Fruit fly (Drosophila melanogaster): ENCODE measurements around the gene Tengl2.
A peak's percentile ranks its signal among the peaks of the same experiment; 100 is the strongest.

Gene Tengl2

dm6 chr2L:2192123-2192601 is 47.0 kb downstream of the Tengl2 start, which contains the start of gene CG10874 (continued):
- TF ChIP-seq Sox102F (GFP tag; optimal IDR thresholded peaks at IDR 0.05) = no peak
- TF ChIP-seq ATbp (GFP tag; optimal IDR thresholded peaks at IDR 0.05) = no peak
- TF ChIP-seq Hr78 (GFP tag; optimal IDR thresholded peaks at IDR 0.05) = no peak
- TF ChIP-seq CG1529 (GFP tag; optimal IDR thresholded peaks at IDR 0.05) = no peak
- no peak for TF ChIP-seq Dref (GFP tag; IDR thresholded peaks at IDR 0.05)
- no peak for TF ChIP-seq Trl (optimal IDR thresholded peaks at IDR 0.05)
- TF ChIP-seq Trl (GFP tag; optimal IDR thresholded peaks at IDR 0.05) = no peak
- TF ChIP-seq bab2 (GFP tag; optimal IDR thresholded peaks at IDR 0.05) = no peak
- TF ChIP-seq Camta (GFP tag; optimal IDR thresholded peaks at IDR 0.05) = no peak
- no peak for TF ChIP-seq CG6683 (GFP tag; optimal IDR thresholded peaks at IDR 0.05)
- TF ChIP-seq ato (GFP tag; IDR thresholded peaks at IDR 0.05; ENCODE audit: partially characterized antibody) = no peak
- no peak for TF ChIP-seq prd (optimal IDR thresholded peaks at IDR 0.05)
- no peak for TF ChIP-seq prd (GFP tag; IDR thresholded peaks at IDR 0.05)
- no peak for TF ChIP-seq fd96Cb (tag; optimal IDR thresholded peaks at IDR 0.05)
- TF ChIP-seq CG17186 (GFP tag; optimal IDR thresholded peaks at IDR 0.05) = peak; percentile 17
- TF ChIP-seq CG13296 (GFP tag; optimal IDR thresholded peaks at IDR 0.05) = no peak
- peak; percentile 88 for TF ChIP-seq YL-1 (GFP tag; optimal IDR thresholded peaks at IDR 0.05)
- no peak for TF ChIP-seq Optix (GFP tag; IDR thresholded peaks at IDR 0.05)
- TF ChIP-seq ash1 (GFP tag; optimal IDR thresholded peaks at IDR 0.05) = no peak
- TF ChIP-seq Fer1 (GFP tag; optimal IDR thresholded peaks at IDR 0.05) = peak; percentile 11
- no peak for TF ChIP-seq CG11247 (GFP tag; IDR thresholded peaks at IDR 0.05)
- no peak for TF ChIP-seq eve (GFP tag; optimal IDR thresholded peaks at IDR 0.05)
- no peak for TF ChIP-seq sima (GFP tag; optimal IDR thresholded peaks at IDR 0.05)
- TF ChIP-seq B-H2 (GFP tag; optimal IDR thresholded peaks at IDR 0.05) = peak; percentile 61
- TF ChIP-seq CG1832 (GFP tag; optimal IDR thresholded peaks at IDR 0.05) = no peak
- TF ChIP-seq CG12219 (GFP tag; optimal IDR thresholded peaks at IDR 0.05) = no peak
- TF ChIP-seq h (optimal IDR thresholded peaks at IDR 0.05) = no peak
- TF ChIP-seq CG12942 (GFP tag; optimal IDR thresholded peaks at IDR 0.05) = no peak
- TF ChIP-seq sug (tag; optimal IDR thresholded peaks at IDR 0.05) = peak; percentile 35
- no peak for TF ChIP-seq CG2678 (tag; optimal IDR thresholded peaks at IDR 0.05)
- TF ChIP-seq Taf1 (GFP tag; IDR thresholded peaks at IDR 0.05) = no peak
- TF ChIP-seq CG10274 (GFP tag; optimal IDR thresholded peaks at IDR 0.05) = no peak
- no peak for TF ChIP-seq fru (optimal IDR thresholded peaks at IDR 0.05)
- TF ChIP-seq CG12744 (GFP tag; optimal IDR thresholded peaks at IDR 0.05) = no peak
- no peak for TF ChIP-seq CG32767 (GFP tag; IDR thresholded peaks at IDR 0.05)
- TF ChIP-seq CG6813 (GFP tag; optimal IDR thresholded peaks at IDR 0.05) = no peak
- peak; percentile 74 for TF ChIP-seq Med (GFP tag)
- peak; percentile 60 for TF ChIP-seq HmgZ (tag; optimal IDR thresholded peaks at IDR 0.05)
- TF ChIP-seq CG12299 (tag; optimal IDR thresholded peaks at IDR 0.05) = no peak
- no peak for TF ChIP-seq tgo (GFP tag; IDR thresholded peaks at IDR 0.05)
- TF ChIP-seq Adf1 (GFP tag; IDR thresholded peaks at IDR 0.05) = no peak
- TF ChIP-seq CG2202 (tag; optimal IDR thresholded peaks at IDR 0.05) = no peak
- no peak for TF ChIP-seq seq (GFP tag; IDR thresholded peaks at IDR 0.05)
- peak; percentile 6 for TF ChIP-seq nom (GFP tag; optimal IDR thresholded peaks at IDR 0.05)
- no peak for TF ChIP-seq nau (GFP tag; optimal IDR thresholded peaks at IDR 0.05)
- TF ChIP-seq H15 (GFP tag; IDR thresholded peaks at IDR 0.05) = no peak
- TF ChIP-seq Dad (GFP tag; optimal IDR thresholded peaks at IDR 0.05) = no peak
- TF ChIP-seq otp (GFP tag; IDR thresholded peaks at IDR 0.05) = no peak
- TF ChIP-seq bigmax (GFP tag; optimal IDR thresholded peaks at IDR 0.05) = no peak
- TF ChIP-seq CG11456 (GFP tag; IDR thresholded peaks at IDR 0.05) = no peak
- no peak for TF ChIP-seq dimm (GFP tag; IDR thresholded peaks at IDR 0.05)
- TF ChIP-seq tll (GFP tag; optimal IDR thresholded peaks at IDR 0.05) = no peak
- no peak for TF ChIP-seq usp (GFP tag; optimal IDR thresholded peaks at IDR 0.05)
